Fruit fly (Drosophila melanogaster) whole organism, embryonic: Measurements from ENCODE around the gene simj.

ENCODE experiments used
- Awh ChIP-seq: fragments of 200-800 bp; sonication (Bioruptor generic); IDR thresholded peaks from 2 replicates; pipeline ENCODE4, ENCODE4 v1.3.6; 2022; ENCODE audit warnings: missing biosample characterization, missing genetic modification characterization
- CG10267 ChIP-seq: fragments of 200-800 bp; sonication (Bioruptor generic); optimal IDR thresholded peaks from 2 replicates; lab custom pipeline; 2018; ENCODE audit warnings: missing biosample characterization, mild to moderate bottlenecking, missing genetic modification characterization, moderate library complexity
- CG10431 ChIP-seq: fragments of 200-800 bp; sonication (Bioruptor generic); optimal IDR thresholded peaks from 3 replicates; lab custom pipeline; 2018; ENCODE audit warnings: missing biosample characterization, mild to moderate bottlenecking, missing genetic modification characterization
- CG11247 ChIP-seq: fragments of 200-800 bp; sonication (Bioruptor generic); IDR thresholded peaks from 2 replicates; pipeline ENCODE4 v1.3.6; 2022; ENCODE audit warnings: missing biosample characterization, missing genetic modification characterization
- CG11456 ChIP-seq: fragments of 200-800 bp; sonication (Bioruptor generic); IDR thresholded peaks from 3 replicates; pipeline ENCODE4 v1.3.6; 2022; ENCODE audit warnings: missing biosample characterization, missing genetic modification characterization
- CG12071 ChIP-seq: fragments of 200-800 bp; sonication (Bioruptor generic); optimal IDR thresholded peaks from 3 replicates; lab custom pipeline; 2018; ENCODE audit warnings: missing biosample characterization, mild to moderate bottlenecking, missing genetic modification characterization
- CG12942 ChIP-seq: fragments of 200-800 bp; sonication (Bioruptor generic); optimal IDR thresholded peaks from 3 replicates; lab custom pipeline; 2016; ENCODE audit warnings: missing biosample characterization, missing genetic modification characterization
- CG1792 ChIP-seq: fragments of 200-800 bp; sonication (Bioruptor generic); optimal IDR thresholded peaks from 2 replicates; lab custom pipeline; 2016; ENCODE audit warnings: missing biosample characterization, missing genetic modification characterization
- CG30431 ChIP-seq: fragments of 200-800 bp; sonication (Bioruptor generic); optimal IDR thresholded peaks from 2 replicates; lab custom pipeline; 2017; ENCODE audit warnings: missing biosample characterization, missing genetic modification characterization
- CG33557 ChIP-seq: fragments of 200-800 bp; sonication (Bioruptor generic); optimal IDR thresholded peaks from 2 replicates; lab custom pipeline; 2019; ENCODE audit warnings: missing biosample characterization, mild to moderate bottlenecking, missing genetic modification characterization, moderate library complexity
- CG3726 ChIP-seq: fragments of 200-800 bp; sonication (Bioruptor generic); IDR thresholded peaks from 3 replicates; pipeline ENCODE4, ENCODE4 v1.3.6; 2022; ENCODE audit warnings: missing biosample characterization, missing genetic modification characterization
- CG5245 ChIP-seq: fragments of 200-800 bp; sonication (Bioruptor generic); optimal IDR thresholded peaks from 3 replicates; lab custom pipeline; 2016; ENCODE audit warnings: missing biosample characterization, missing genetic modification characterization
- CG6272 ChIP-seq: fragments of 200-800 bp; sonication (Bioruptor generic); IDR thresholded peaks from 2 replicates; pipeline ENCODE4 v1.3.6; 2022; ENCODE audit warnings: missing biosample characterization, missing genetic modification characterization
- CG7963 ChIP-seq: fragments of 200-800 bp; sonication (Bioruptor generic); IDR thresholded peaks from 3 replicates; pipeline ENCODE4 v1.3.6; 2022; ENCODE audit warnings: missing biosample characterization, missing genetic modification characterization; ENCODE audit not compliant: partially characterized antibody
- CG8089 ChIP-seq: fragments of 200-800 bp; sonication (Bioruptor generic); optimal IDR thresholded peaks from 3 replicates; lab custom pipeline; 2016; ENCODE audit warnings: missing biosample characterization, missing genetic modification characterization
- CG9437 ChIP-seq: fragments of 200-800 bp; sonication (Bioruptor generic); optimal IDR thresholded peaks from 2 replicates; lab custom pipeline; 2018; ENCODE audit warnings: missing biosample characterization, mild to moderate bottlenecking, missing genetic modification characterization
- CG9817 ChIP-seq: fragments of 200-800 bp; sonication (Bioruptor generic); optimal IDR thresholded peaks from 2 replicates; lab custom pipeline; 2018; ENCODE audit warnings: missing biosample characterization, mild to moderate bottlenecking, missing genetic modification characterization, moderate library complexity
- CG9876 ChIP-seq: fragments of 200-800 bp; sonication (Bioruptor generic); optimal IDR thresholded peaks from 2 replicates; lab custom pipeline; 2016; ENCODE audit warnings: missing biosample characterization, missing genetic modification characterization
- D19A ChIP-seq: fragments of 200-800 bp; optimal IDR thresholded peaks from 3 replicates; lab custom pipeline; 2019; ENCODE audit warnings: missing biosample characterization, mild to moderate bottlenecking, missing genetic modification characterization, moderate library complexity
- Dll ChIP-seq: fragments of 200-800 bp; sonication (Bioruptor generic); IDR thresholded peaks from 4 replicates; pipeline ENCODE4 v1.3.6; 2022; ENCODE audit warnings: missing biosample characterization, missing genetic modification characterization; ENCODE audit not compliant: partially characterized antibody
- Dp ChIP-seq: fragments of 200-800 bp; sonication (Bioruptor generic); optimal IDR thresholded peaks from 2 replicates; lab custom pipeline; 2018; ENCODE audit warnings: missing biosample characterization, mild to moderate bottlenecking, missing genetic modification characterization, moderate library complexity
- Ets97D ChIP-seq: fragments of 200-800 bp; sonication (Bioruptor generic); optimal IDR thresholded peaks from 3 replicates; lab custom pipeline; 2016; ENCODE audit warnings: missing biosample characterization, missing genetic modification characterization
- HLH4C ChIP-seq: fragments of 200-800 bp; sonication (Bioruptor generic); IDR thresholded peaks from 3 replicates; pipeline ENCODE4 v1.3.6; 2022; ENCODE audit warnings: missing biosample characterization, missing genetic modification characterization; ENCODE audit not compliant: partially characterized antibody
- HmgD ChIP-seq: fragments of 200-800 bp; sonication (Bioruptor generic); optimal IDR thresholded peaks from 3 replicates; lab custom pipeline; 2016; ENCODE audit warnings: missing biosample characterization, missing genetic modification characterization
- Hr78 ChIP-seq, 2 experiments: fragments of 200-800 bp in 1 of 2; fragments of >200 bp in 1 of 2; sonication (Bioruptor generic) in 1 of 2; optimal IDR thresholded peaks; 2 replicates each; lab custom pipeline; 2017 to 2019; ENCODE audit warnings: missing biosample characterization in 2 of 2, missing genetic modification characterization in 2 of 2, mild to moderate bottlenecking in 1 of 2, moderate library complexity in 1 of 2
- MBD-R2 ChIP-seq: fragments of 200-800 bp; sonication (Bioruptor generic); IDR thresholded peaks from 2 replicates; pipeline ENCODE4 v1.3.6; 2022; ENCODE audit warnings: missing biosample characterization, missing genetic modification characterization
- MTF-1 ChIP-seq: fragments of 200-800 bp; sonication (Bioruptor generic); optimal IDR thresholded peaks from 2 replicates; lab custom pipeline; 2018; ENCODE audit warnings: missing biosample characterization, mild to moderate bottlenecking, missing genetic modification characterization, borderline replicate concordance
- Mrtf ChIP-seq: fragments of 200-800 bp; sonication (Bioruptor generic); IDR thresholded peaks from 3 replicates; pipeline ENCODE4 v1.3.6; 2022; ENCODE audit warnings: missing biosample characterization, missing genetic modification characterization
- Opbp ChIP-seq: fragments of 200-800 bp; sonication (Bioruptor generic); IDR thresholded peaks from 3 replicates; pipeline ENCODE4 v1.3.6; 2022; ENCODE audit warnings: missing biosample characterization, missing genetic modification characterization; ENCODE audit not compliant: partially characterized antibody
- Sox100B ChIP-seq: fragments of 200-800 bp; sonication (Bioruptor generic); optimal IDR thresholded peaks from 3 replicates; lab custom pipeline; 2018; ENCODE audit warnings: missing biosample characterization, mild to moderate bottlenecking, missing genetic modification characterization
- TFAM ChIP-seq: fragments of 200-800 bp; sonication (Bioruptor generic); optimal IDR thresholded peaks from 2 replicates; lab custom pipeline; 2017; ENCODE audit warnings: missing biosample characterization, missing genetic modification characterization, inconsistent platforms
- Taf1 ChIP-seq: fragments of 200-800 bp; sonication (Bioruptor generic); IDR thresholded peaks from 2 replicates; pipeline ENCODE4 v1.3.6; 2022; ENCODE audit warnings: missing biosample characterization, missing genetic modification characterization
- da ChIP-seq: fragments of 200-800 bp; sonication (Bioruptor generic); optimal IDR thresholded peaks from 2 replicates; lab custom pipeline; 2016; ENCODE audit warnings: missing biosample characterization, missing genetic modification characterization
- fd64A ChIP-seq: fragments of 200-800 bp; sonication (Bioruptor generic); optimal IDR thresholded peaks from 3 replicates; lab custom pipeline; 2018; ENCODE audit warnings: missing biosample characterization, mild to moderate bottlenecking, missing genetic modification characterization
- gfzf ChIP-seq: fragments of 200-800 bp; sonication (Bioruptor generic); optimal IDR thresholded peaks from 2 replicates; lab custom pipeline; 2016; ENCODE audit warnings: missing biosample characterization, mild to moderate bottlenecking, missing genetic modification characterization, moderate library complexity
- grn ChIP-seq: fragments of 200-800 bp; sonication (Bioruptor generic); optimal IDR thresholded peaks from 3 replicates; lab custom pipeline; 2017; ENCODE audit warnings: missing biosample characterization, missing genetic modification characterization
- ind ChIP-seq: fragments of 200-800 bp; sonication (Bioruptor generic); optimal IDR thresholded peaks from 3 replicates; lab custom pipeline; 2016; ENCODE audit warnings: missing biosample characterization, missing genetic modification characterization
- klu ChIP-seq: fragments of 200-800 bp; sonication (Bioruptor generic); IDR thresholded peaks from 2 replicates; pipeline ENCODE4 v1.3.6; 2022; ENCODE audit warnings: missing biosample characterization, missing genetic modification characterization
- kni ChIP-seq: fragments of 200-800 bp; sonication (Bioruptor generic); optimal IDR thresholded peaks from 3 replicates; lab custom pipeline; 2017; ENCODE audit warnings: mild to moderate bottlenecking, missing biosample characterization, missing genetic modification reagents, missing genetic modification characterization
- lbe ChIP-seq: fragments of 200-800 bp; sonication (Bioruptor generic); optimal IDR thresholded peaks from 2 replicates; lab custom pipeline; 2016; ENCODE audit warnings: missing biosample characterization, mild to moderate bottlenecking, missing genetic modification characterization
- luna ChIP-seq: fragments of 200-800 bp; sonication (Bioruptor generic); optimal IDR thresholded peaks from 2 replicates; lab custom pipeline; 2016; ENCODE audit warnings: missing biosample characterization, missing genetic modification characterization
- nmo ChIP-seq: fragments of 200-800 bp; sonication (Bioruptor generic); optimal IDR thresholded peaks from 2 replicates; lab custom pipeline; 2018; ENCODE audit warnings: missing biosample characterization, mild to moderate bottlenecking, missing genetic modification characterization, moderate library complexity
- slbo ChIP-seq: fragments of 200-800 bp; sonication (Bioruptor generic); IDR thresholded peaks from 2 replicates; pipeline ENCODE4 v1.3.6; 2022; ENCODE audit warnings: missing biosample characterization, missing genetic modification characterization
- slp2 ChIP-seq: fragments of 200-800 bp; sonication (Bioruptor generic); optimal IDR thresholded peaks from 2 replicates; lab custom pipeline; 2016; ENCODE audit warnings: missing biosample characterization, missing genetic modification characterization
- sob ChIP-seq: fragments of 200-800 bp; sonication (Bioruptor generic); IDR thresholded peaks from 2 replicates; pipeline ENCODE4 v1.3.6; 2022; ENCODE audit warnings: missing biosample characterization, missing genetic modification characterization
- twi ChIP-seq: fragments of 200-800 bp; optimal IDR thresholded peaks from 2 replicates; lab custom pipeline; 2019; ENCODE audit warnings: missing biosample characterization, mild to moderate bottlenecking, missing genetic modification characterization, moderate library complexity
- vfl ChIP-seq: fragments of 200-800 bp; sonication (Bioruptor generic); optimal IDR thresholded peaks from 2 replicates; lab custom pipeline; 2016; ENCODE audit warnings: missing biosample characterization, missing genetic modification characterization
- wek ChIP-seq: fragments of 200-800 bp; sonication (Bioruptor generic); optimal IDR thresholded peaks from 3 replicates; lab custom pipeline; 2018; ENCODE audit warnings: missing biosample characterization, mild to moderate bottlenecking, missing genetic modification characterization, moderate library complexity
- wor ChIP-seq: fragments of 200-800 bp; sonication (Bioruptor generic); IDR thresholded peaks from 2 replicates; pipeline ENCODE4 v1.3.6; 2022; ENCODE audit warnings: missing biosample characterization, missing genetic modification characterization

simj gene

DNA sequence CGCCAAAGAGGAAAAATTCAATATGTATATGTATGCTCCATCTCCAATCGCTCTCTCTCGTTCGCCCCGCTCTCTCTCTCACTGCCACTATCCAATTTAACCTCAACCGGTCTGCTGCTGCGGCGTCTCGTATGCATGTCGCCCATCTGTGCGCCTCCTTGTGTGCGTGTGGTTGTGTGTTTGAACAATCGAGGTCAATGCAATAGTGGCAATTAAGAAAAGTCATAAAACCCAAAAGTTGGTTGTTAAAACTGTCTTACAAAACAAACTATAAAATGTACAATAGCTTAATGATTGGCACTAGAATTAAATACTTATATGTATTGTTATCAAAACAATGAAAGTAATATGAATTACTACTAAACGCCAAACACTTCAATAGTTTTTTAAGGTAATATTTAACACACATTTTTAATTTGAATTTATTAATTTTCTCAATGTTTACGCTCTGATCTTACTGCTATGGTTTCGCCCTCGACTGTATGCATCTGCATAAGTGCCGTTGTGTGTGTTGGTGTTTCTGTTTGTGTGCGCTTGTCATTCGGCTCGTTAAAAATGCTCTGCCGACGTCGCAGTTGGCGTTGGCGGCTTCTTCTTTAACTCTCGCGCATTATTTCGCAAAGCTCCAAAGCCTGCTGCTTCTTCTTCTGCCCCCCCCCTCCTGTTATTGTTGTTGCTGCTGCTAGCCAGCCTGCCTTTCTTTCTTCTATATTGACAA is 1.1 kb downstream of the simj start (continued):
- TF ChIP-seq wor (peak; percentile 91), lbe (GFP tag; lab: Kevin White, UChicago) (peak; percentile 95), CG1792 (GFP tag; lab: Kevin White, UChicago) (peak; percentile 73), kni (GFP tag; lab: Kevin White, UChicago) (peak; percentile 98), HLH4C (GFP tag; lab: Robert Waterston, UW) (no peak), slbo (GFP tag; lab: Robert Waterston, UW) (peak; percentile 87), MBD-R2 (GFP tag; lab: Robert Waterston, UW) (peak; percentile 66; the same call in 1 of the 2 replicates), HmgD (no peak), MTF-1 (GFP tag; lab: Kevin White, UChicago) (peak; percentile 83), nmo (GFP tag; lab: Kevin White, UChicago) (peak; percentile 99), CG12071 (GFP tag; lab: Kevin White, UChicago) (peak; percentile 94), CG12942 (GFP tag; lab: Kevin White, UChicago) (peak; percentile 89), ind (peak; percentile 92), twi (peak; percentile 99), grn (GFP tag; lab: Kevin White, UChicago) (peak; percentile 63), klu (GFP tag; lab: Robert Waterston, UW) (peak; percentile 87), Dll (GFP tag; lab: Robert Waterston, UW) (no peak), CG9817 (tag; lab: Kevin White, UChicago) (peak; percentile 93), CG11247 (GFP tag; lab: Robert Waterston, UW) (no peak; the same call in none of the 2 replicates), Sox100B (GFP tag; lab: Kevin White, UChicago) (peak; percentile 99), CG7963 (GFP tag; lab: Robert Waterston, UW) (no peak), Opbp (no peak), CG10431 (GFP tag; lab: Kevin White, UChicago) (peak; percentile 94), slp2 (GFP tag; lab: Kevin White, UChicago) (peak; percentile 76), da (GFP tag; lab: Kevin White, UChicago) (peak; percentile 52), CG8089 (GFP tag; lab: Kevin White, UChicago) (peak; percentile 76), luna (GFP tag; lab: Kevin White, UChicago) (peak; percentile 54), Awh (GFP tag; lab: Robert Waterston, UW) (peak; percentile 87), CG9876 (GFP tag; lab: Kevin White, UChicago) (peak; percentile 44), wek (GFP tag; lab: Kevin White, UChicago) (peak; percentile 87), sob (GFP tag; lab: Robert Waterston, UW) (peak; percentile 85; the same call in 1 of the 2 replicates), CG30431 (GFP tag; lab: Kevin White, UChicago) (peak; percentile 92), fd64A (peak; percentile 84), Mrtf (GFP tag; lab: Robert Waterston, UW) (peak; percentile 85), vfl (GFP tag; lab: Kevin White, UChicago) (peak; percentile 83), CG6272 (GFP tag; lab: Robert Waterston, UW) (peak; percentile 74), CG9437 (GFP tag; lab: Kevin White, UChicago) (peak; percentile 96), TFAM (GFP tag; lab: Kevin White, UChicago) (peak; percentile 90), gfzf (no peak), Taf1 (GFP tag; lab: Robert Waterston, UW) (peak; percentile 85), Ets97D (GFP tag; lab: Kevin White, UChicago) (peak; percentile 65), CG10267 (tag; lab: Kevin White, UChicago) (peak; percentile 96), Dp (GFP tag; lab: Kevin White, UChicago) (peak; percentile 22), CG3726 (GFP tag; lab: Robert Waterston, UW) (peak; percentile 83; the same call in 1 of the 3 replicates), CG5245 (GFP tag; lab: Kevin White, UChicago) (peak; percentile 88), CG11456 (GFP tag; lab: Robert Waterston, UW) (peak; percentile 81), CG33557 (GFP tag; lab: Kevin White, UChicago) (peak; percentile 99), Hr78 (GFP tag; optimal IDR thresholded peaks at IDR 0.05; lab: Kevin White, UChicago) (peak in 1 of 2 experiments; percentile 96), D19A (tag; lab: Kevin White, UChicago) (peak; percentile 96)
